Worm (Caenorhabditis elegans) whole organism, young adult: Measurements from ENCODE around the gene irld-6.

ENCODE experiments used
- F49E8.2 ChIP-seq: sonication (generic microtip); optimal IDR thresholded peaks from 3 replicates; lab custom pipeline; 2017; ENCODE audit warnings: missing genetic modification characterization, mild to moderate bottlenecking, missing compliant biosample characterization, antibody characterized with exemption, moderate library complexity; ENCODE audit not compliant: insufficient read depth
- ama-1 ChIP-seq, 3 experiments: fragments of 150-350 bp in 1 of 3; sonication (generic microtip) in 2 of 3; optimal IDR thresholded peaks; 2 replicates each; lab custom pipeline; 2014 to 2018; ENCODE audit warnings: missing biosample characterization in 2 of 3, missing genetic modification characterization in 2 of 3, missing genetic modification reagents in 2 of 3
- cebp-2 ChIP-seq: fragments of 200-800 bp; sonication (Bioruptor generic); IDR thresholded peaks from 2 replicates; pipeline ENCODE4 v1.3.6; 2022; ENCODE audit warnings: missing genetic modification characterization, missing compliant biosample characterization
- let-607 ChIP-seq, 2 experiments: fragments of 200-800 bp in 1 of 2; sonication (Bioruptor generic) in 1 of 2; sonication (generic microtip) in 1 of 2; optimal IDR thresholded peaks; 2 replicates each; lab custom pipeline; 2016 to 2018; ENCODE audit warnings: mild to moderate bottlenecking in 2 of 2, missing compliant biosample characterization in 2 of 2, missing genetic modification characterization in 2 of 2, moderate library complexity in 2 of 2, missing genotype in 1 of 2
- lin-54 ChIP-seq: fragments of 200-800 bp; sonication (Bioruptor generic); optimal IDR thresholded peaks from 2 replicates; lab custom pipeline; 2018; ENCODE audit warnings: mild to moderate bottlenecking, missing genetic modification characterization, missing compliant biosample characterization
- nhr-80 ChIP-seq: sonication (generic microtip); optimal IDR thresholded peaks from 2 replicates; lab custom pipeline; 2016; ENCODE audit warnings: missing genetic modification characterization, missing compliant biosample characterization
- sea-2 ChIP-seq: fragments of 200-800 bp; sonication (Bioruptor generic); IDR thresholded peaks from 2 replicates; pipeline ENCODE4 v1.3.6; 2022; ENCODE audit warnings: missing genetic modification characterization, missing compliant biosample characterization
- ztf-18 ChIP-seq: sonication (generic microtip); optimal IDR thresholded peaks from 2 replicates; lab custom pipeline; 2016; ENCODE audit warnings: missing genotype, mild to moderate bottlenecking, missing genetic modification characterization, missing compliant biosample characterization

DNA sequence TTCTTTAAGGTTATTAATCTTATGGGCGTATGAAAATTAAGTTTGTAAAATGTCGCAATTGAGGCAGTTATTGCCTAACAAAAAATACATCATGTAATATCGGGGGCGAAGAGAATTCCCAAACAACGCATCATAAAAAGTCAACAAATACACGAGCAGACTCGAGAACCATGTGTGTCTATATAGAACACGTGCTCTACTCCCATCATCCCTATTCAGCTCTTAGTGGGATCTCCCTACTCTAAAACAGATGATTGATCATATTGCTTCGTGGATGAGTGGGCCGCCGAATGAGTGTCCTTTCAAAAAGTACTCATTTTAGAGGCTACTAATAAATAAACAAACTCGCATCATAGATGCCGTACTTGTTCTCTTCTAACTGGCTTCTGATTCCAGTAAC, 32.1 kb downstream of the irld-6 start:
- TF ChIP-seq ama-1 (optimal IDR thresholded peaks at IDR 0.05; lab: Kevin White, UChicago) (no peak), ama-1 (GFP tag; optimal IDR thresholded peaks at IDR 0.05; lab: Kevin White, UChicago) (no peak), cebp-2 (GFP tag; lab: Robert Waterston, UW) (no peak), let-607 (tag; optimal IDR thresholded peaks at IDR 0.05; lab: Kevin White, UChicago) (no peak), ztf-18 (no peak), F49E8.2 (tag; lab: Kevin White, UChicago) (no peak), sea-2 (GFP tag; lab: Robert Waterston, UW) (no peak), nhr-80 (tag; lab: Kevin White, UChicago) (no peak), lin-54 (no peak)
